Worm (Caenorhabditis elegans): ENCODE results near the gene act-2.

Gene act-2

ce11 chrV:11059180-11059579 lies 18.8 kb downstream of the act-2 start, which contains the start of gene T04C12.1:
Gene T04C12.1, minus strand, starts transcription at chrV:11059269.
- TF ChIP-seq lsl-1 (GFP tag; optimal IDR thresholded peaks at IDR 0.05) (no peak), ama-1 (optimal IDR thresholded peaks at IDR 0.05) (peak; percentile 6), ama-1 (GFP tag; optimal IDR thresholded peaks at IDR 0.05) (no peak)

ce11 chrV:11057043-11057442 lies 20.9 kb downstream of the act-2 start, which contains the start of gene srh-75:
Gene srh-75, minus strand, starts transcription at chrV:11057143.
- TF ChIP-seq Y53F4B.3 (GFP tag; IDR thresholded peaks at IDR 0.05) = no peak

- TF ChIP-seq zfh-2 (GFP tag; conservative IDR thresholded peaks at IDR 0.05) = no peak
- TF ChIP-seq K12H6.12 (tag; optimal IDR thresholded peaks at IDR 0.05) = no peak
- TF ChIP-seq mes-4 (tag; optimal IDR thresholded peaks at IDR 0.05) = no peak
Measured at ce11 chrV:11056484-11056883, 21.5 kb downstream of the act-2 start.

ce11 chrV:11053827-11054226 lies 24.1 kb downstream of the act-2 start, which contains the start of gene T04C12.7:
Gene T04C12.7, plus strand, starts transcription at chrV:11054127.
- TF ChIP-seq tbp1 (GFP tag; optimal IDR thresholded peaks at IDR 0.05) (no peak), Y79H2A.3 (GFP tag; conservative IDR thresholded peaks at IDR 0.05) (no peak), egl-44 (GFP tag; IDR thresholded peaks at IDR 0.05) (no peak), bed-2 (GFP tag; IDR thresholded peaks at IDR 0.05) (no peak), madf-10 (tag; optimal IDR thresholded peaks at IDR 0.05) (no peak), Y53F4B.3 (GFP tag; IDR thresholded peaks at IDR 0.05) (no peak), snpc-3.4 (tag; optimal IDR thresholded peaks at IDR 0.05) (no peak), lin-54 (GFP tag; optimal IDR thresholded peaks at IDR 0.05) (no peak), B0336.3 (GFP tag; IDR thresholded peaks at IDR 0.05) (no peak), chd-7 (tag; optimal IDR thresholded peaks at IDR 0.05) (no peak), repo-1 (tag; optimal IDR thresholded peaks at IDR 0.05) (no peak), fkh-3 (tag; optimal IDR thresholded peaks at IDR 0.05) (no peak), ztf-3 (GFP tag; optimal IDR thresholded peaks at IDR 0.05) (no peak), ztf-22 (GFP tag; optimal IDR thresholded peaks at IDR 0.05) (no peak)

ce11 chrV:11051921-11052320 lies 26.0 kb downstream of the act-2 start, which contains the start of gene T04C12.33:
Gene T04C12.33, plus strand, starts transcription at chrV:11052221.
- TF ChIP-seq attf-5 (GFP tag; optimal IDR thresholded peaks at IDR 0.05) = no peak
- TF ChIP-seq lin-54 (GFP tag; optimal IDR thresholded peaks at IDR 0.05) = no peak
- no peak for TF ChIP-seq snpc-1.1 (tag; optimal IDR thresholded peaks at IDR 0.05; ENCODE audit: insufficient read depth)
- no peak for TF ChIP-seq Y67H2A.10 (GFP tag; conservative IDR thresholded peaks at IDR 0.05)
- TF ChIP-seq B0019.2 (GFP tag; conservative IDR thresholded peaks at IDR 0.05) = no peak
- no peak for TF ChIP-seq atf-7 (tag; optimal IDR thresholded peaks at IDR 0.05)
- no peak for TF ChIP-seq lag-1 (GFP tag; IDR thresholded peaks at IDR 0.05)
- no peak for TF ChIP-seq zim-3 (tag; optimal IDR thresholded peaks at IDR 0.05)
- TF ChIP-seq attf-3 (GFP tag; conservative IDR thresholded peaks at IDR 0.05) = no peak
- TF ChIP-seq madf-8 (GFP tag; conservative IDR thresholded peaks at IDR 0.05) = no peak
- TF ChIP-seq F37B4.10 (GFP tag; IDR thresholded peaks at IDR 0.05) = no peak

ce11 chrV:11048678-11049077 lies 29.3 kb downstream of the act-2 start, which contains the start of gene srh-74:
Gene srh-74, minus strand, starts transcription at chrV:11048778.
- TF ChIP-seq rcor-1 (GFP tag; IDR thresholded peaks at IDR 0.05) (no peak), Y56A3A.18 (GFP tag; IDR thresholded peaks at IDR 0.05) (no peak), C17E4.6 (GFP tag; IDR thresholded peaks at IDR 0.05) (no peak)

Data from whole organism, young adult.